Worm (Caenorhabditis elegans) whole organism, early embryonic: ENCODE results near the gene srx-17.

ENCODE experiments used
- aly-1 ChIP-seq: sonication (generic microtip); optimal IDR thresholded peaks from 2 replicates; lab custom pipeline; 2016; ENCODE audit warnings: missing genetic modification characterization, missing compliant biosample characterization
- hmg-4 ChIP-seq: fragments of 200-800 bp; sonication (Bioruptor generic); optimal IDR thresholded peaks from 2 replicates; lab custom pipeline; 2018; ENCODE audit warnings: mild to moderate bottlenecking, missing genetic modification characterization, missing compliant biosample characterization
- pes-1 ChIP-seq: fragments of 200-800 bp; sonication (Bioruptor generic); IDR thresholded peaks from 2 replicates; pipeline ENCODE4 v1.3.6; 2022; ENCODE audit warnings: missing genetic modification reagents, missing genetic modification characterization, missing compliant biosample characterization
- tbx-37 ChIP-seq: fragments of 200-800 bp; sonication (Bioruptor generic); conservative IDR thresholded peaks from 2 replicates; pipeline ENCODE4 v1.3.6; 2022; ENCODE audit warnings: missing genetic modification reagents, missing genetic modification characterization, missing compliant biosample characterization

ce11 chrV:13878226-13878625 lies 37.2 kb downstream of the srx-17 start:
- TF ChIP-seq pes-1 (GFP tag; lab: Robert Waterston, UW) = no peak
- TF ChIP-seq hmg-4 (GFP tag; lab: Kevin White, UChicago) = no peak
- TF ChIP-seq tbx-37 (GFP tag; lab: Robert Waterston, UW) = no peak
- no peak for TF ChIP-seq aly-1
